Fruit fly (Drosophila melanogaster): Measurements from ENCODE around the gene CG34241.

CG34241 gene

DNA sequence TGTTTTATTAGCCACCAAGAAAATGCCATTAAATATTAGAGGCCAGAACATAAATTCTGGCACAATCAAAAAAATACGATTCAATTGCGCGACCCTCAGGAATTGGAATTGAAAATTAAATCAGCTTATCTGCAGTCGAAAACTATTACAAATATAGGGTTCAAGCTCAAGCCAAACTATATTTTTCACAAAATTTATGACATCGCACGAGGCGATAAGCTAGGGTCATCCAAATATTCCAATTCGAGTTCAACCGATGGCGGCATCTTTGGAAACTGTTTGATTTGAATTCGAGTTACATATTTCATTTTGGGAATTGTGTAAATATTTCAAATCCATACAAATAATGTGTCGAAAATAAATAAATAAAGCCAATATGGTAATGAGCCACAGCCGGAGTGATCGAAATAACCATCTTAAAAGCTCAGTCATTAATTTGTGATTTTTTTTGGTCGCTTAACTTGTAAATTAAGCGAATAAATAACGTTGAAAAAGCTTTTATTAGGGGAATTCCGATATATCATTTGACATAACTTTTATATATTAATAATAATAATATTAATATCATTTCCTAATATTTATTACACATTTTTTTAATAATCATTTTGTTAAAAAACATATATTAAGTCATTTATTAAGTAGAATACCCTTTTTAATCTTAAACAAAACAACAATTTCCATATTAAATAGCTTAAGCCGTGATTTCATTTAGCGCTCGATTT is 42.6 kb upstream of the CG34241 start (continued):
- TF ChIP-seq row (GFP tag; IDR thresholded peaks at IDR 0.05) = no peak; the same call in 2 of the 3 replicates
- TF ChIP-seq CG9876 (GFP tag; optimal IDR thresholded peaks at IDR 0.05) = no peak
- no peak for TF ChIP-seq ara (GFP tag; IDR thresholded peaks at IDR 0.05)
- TF ChIP-seq fu2 (GFP tag; optimal IDR thresholded peaks at IDR 0.05) = no peak
- no peak for TF ChIP-seq CG7745 (tag; optimal IDR thresholded peaks at IDR 0.05)
- TF ChIP-seq crol (GFP tag; IDR thresholded peaks at IDR 0.05) = no peak
- no peak for TF ChIP-seq NFAT (GFP tag; IDR thresholded peaks at IDR 0.05)
- no peak for TF ChIP-seq stwl (tag; optimal IDR thresholded peaks at IDR 0.05)
- TF ChIP-seq Aef1 (GFP tag; IDR thresholded peaks at IDR 0.05) = no peak
- TF ChIP-seq CG11723 (GFP tag; optimal IDR thresholded peaks at IDR 0.05) = no peak
- no peak for TF ChIP-seq slp2 (GFP tag; optimal IDR thresholded peaks at IDR 0.05)
- no peak for TF ChIP-seq CG4282 (GFP tag; optimal IDR thresholded peaks at IDR 0.05)
- TF ChIP-seq CG3281 (GFP tag; optimal IDR thresholded peaks at IDR 0.05) = no peak
- no peak for TF ChIP-seq cad (GFP tag; optimal IDR thresholded peaks at IDR 0.05)
- TF ChIP-seq Ravus (GFP tag; IDR thresholded peaks at IDR 0.05) = no peak
- TF ChIP-seq CG3847 (GFP tag; IDR thresholded peaks at IDR 0.05) = no peak
- TF ChIP-seq Sry-δ (GFP tag; optimal IDR thresholded peaks at IDR 0.05) = no peak
- TF ChIP-seq CG8359 (GFP tag; optimal IDR thresholded peaks at IDR 0.05; ENCODE audit: borderline replicate concordance) = no peak
- no peak for TF ChIP-seq Scr (GFP tag; IDR thresholded peaks at IDR 0.05; ENCODE audit: partially characterized antibody)
- peak; percentile 19 for TF ChIP-seq run (tag; optimal IDR thresholded peaks at IDR 0.05)
- TF ChIP-seq CG17361 (GFP tag; IDR thresholded peaks at IDR 0.05) = peak; percentile 57; the same call in 2 of the 3 replicates
- TF ChIP-seq sima (GFP tag; optimal IDR thresholded peaks at IDR 0.05) = no peak
- TF ChIP-seq CG5180 (GFP tag; optimal IDR thresholded peaks at IDR 0.05) = no peak
- TF ChIP-seq CG13296 (GFP tag; optimal IDR thresholded peaks at IDR 0.05) = peak; percentile 28
- TF ChIP-seq CG10543 (GFP tag; optimal IDR thresholded peaks at IDR 0.05) = no peak
- TF ChIP-seq CG11456 (GFP tag; IDR thresholded peaks at IDR 0.05) = no peak
- TF ChIP-seq Rfx (GFP tag; IDR thresholded peaks at IDR 0.05) = no peak
- TF ChIP-seq CG9437 (GFP tag; optimal IDR thresholded peaks at IDR 0.05) = no peak
- TF ChIP-seq D19B (GFP tag; optimal IDR thresholded peaks at IDR 0.05) = no peak
- no peak for TF ChIP-seq crp (GFP tag; optimal IDR thresholded peaks at IDR 0.05)
- TF ChIP-seq pb (GFP tag; optimal IDR thresholded peaks at IDR 0.05) = no peak
- peak; percentile 21 for TF ChIP-seq sqz (GFP tag; optimal IDR thresholded peaks at IDR 0.05)
- peak; percentile 66 for TF ChIP-seq CG2678 (tag; optimal IDR thresholded peaks at IDR 0.05)
- TF ChIP-seq Fer2 (tag; optimal IDR thresholded peaks at IDR 0.05) = no peak
- TF ChIP-seq CG6272 (GFP tag; IDR thresholded peaks at IDR 0.05) = no peak
- TF ChIP-seq C15 (GFP tag; IDR thresholded peaks at IDR 0.05) = no peak

DNA sequence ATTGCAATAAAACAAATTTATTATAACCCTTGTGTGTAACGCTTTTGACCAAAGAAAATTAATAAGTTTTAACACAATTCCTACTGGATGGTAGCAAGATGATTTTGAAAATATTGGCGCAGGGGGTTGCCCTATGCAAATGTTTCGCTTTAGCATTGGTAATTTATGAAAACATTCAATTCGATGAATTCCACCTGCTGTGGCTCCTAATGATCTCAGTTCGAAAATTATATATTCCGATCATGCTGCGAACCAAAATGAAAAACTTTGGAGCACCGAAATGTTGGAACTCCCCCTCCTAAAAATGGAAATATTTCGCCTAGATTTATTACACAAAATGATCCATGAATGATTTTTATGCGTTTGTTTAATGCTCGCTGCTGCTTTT is 42.1 kb upstream of the CG34241 start:
- TF ChIP-seq tll (GFP tag; optimal IDR thresholded peaks at IDR 0.05) (no peak), sd (tag; optimal IDR thresholded peaks at IDR 0.05) (peak; percentile 63), CG17361 (GFP tag; IDR thresholded peaks at IDR 0.05) (0 out of 3 replicates have a peak, but pooled peaks have one; percentile 12), z (GFP tag; IDR thresholded peaks at IDR 0.05) (no peak), CG9215 (GFP tag; IDR thresholded peaks at IDR 0.05) (no peak), CG9876 (GFP tag; optimal IDR thresholded peaks at IDR 0.05) (no peak), vvl (GFP tag; IDR thresholded peaks at IDR 0.05) (peak; percentile 78), chinmo (GFP tag; IDR thresholded peaks at IDR 0.05; ENCODE audit: partially characterized antibody) (0 out of 4 replicates have a peak, but pooled peaks have one; percentile 27), sens (GFP tag) (peak; percentile 22), Awh (GFP tag; IDR thresholded peaks at IDR 0.05) (peak; percentile 67)
